Fruit fly (Drosophila melanogaster): Measurements from ENCODE around the gene eag.
A peak's percentile ranks its signal among the peaks of the same experiment; 100 is the strongest.

eag gene

DNA sequence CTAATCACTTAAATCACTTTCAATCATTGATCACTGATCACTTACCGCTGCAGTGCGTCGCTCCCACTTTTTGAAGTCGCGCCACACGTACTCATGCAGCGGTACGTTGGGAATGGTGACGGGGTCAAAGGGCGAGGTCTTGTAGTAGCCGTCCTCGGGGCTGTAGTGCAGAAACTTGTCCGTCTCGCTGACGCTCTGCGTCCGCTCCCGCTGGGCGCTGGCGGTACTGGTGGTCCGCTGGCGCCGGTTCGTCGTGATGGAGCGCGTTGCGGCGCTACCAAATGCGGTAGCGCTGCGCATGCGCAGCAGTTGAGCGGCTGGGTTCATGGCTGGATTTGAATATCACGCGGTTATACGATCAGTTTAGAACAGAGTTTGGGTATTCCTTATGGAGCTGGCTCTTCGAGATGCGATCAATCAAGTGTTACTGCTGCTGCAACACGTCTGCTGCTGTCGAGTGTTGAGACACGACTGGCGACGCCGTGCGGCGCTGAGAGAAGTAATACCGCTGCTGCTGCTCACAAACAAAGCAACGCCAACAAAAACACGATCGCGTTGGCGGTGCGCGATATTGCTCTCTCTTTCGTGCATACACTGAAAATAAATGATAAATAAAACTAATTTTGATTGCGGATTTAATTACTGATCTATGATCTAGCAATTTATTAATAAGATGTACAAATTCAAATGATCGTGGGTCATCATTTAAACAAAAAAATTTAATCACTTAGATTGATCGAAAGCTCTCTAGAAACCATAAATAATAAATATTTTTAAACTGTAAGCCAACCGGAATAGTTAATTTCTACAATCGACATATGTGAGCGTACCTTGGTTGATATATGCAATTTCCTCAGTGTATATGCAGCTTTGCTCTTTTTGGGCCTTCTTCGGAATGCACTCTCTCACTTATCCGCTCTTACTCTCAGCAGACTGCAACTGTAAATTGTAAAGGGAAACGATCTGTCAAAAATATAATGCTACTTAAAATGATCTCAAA is 4.7 kb upstream of the eag start (continued):
- TF ChIP-seq Xbp1 (GFP tag; optimal IDR thresholded peaks at IDR 0.05) (peak; percentile 93), Ada2b (GFP tag; IDR thresholded peaks at IDR 0.05) (peak; percentile 82), tna (GFP tag; IDR thresholded peaks at IDR 0.05; ENCODE audit: partially characterized antibody) (0 out of 2 replicates have a peak, but pooled peaks have one; percentile 34), CG7928 (GFP tag; optimal IDR thresholded peaks at IDR 0.05) (no peak), Spps (tag; optimal IDR thresholded peaks at IDR 0.05) (peak; percentile 96), CG31365 (tag; optimal IDR thresholded peaks at IDR 0.05) (peak; percentile 68), lola (GFP tag; optimal IDR thresholded peaks at IDR 0.05) (peak in 1 of 3 experiments; percentile 99), CG15696 (tag; optimal IDR thresholded peaks at IDR 0.05) (peak; percentile 97), sd (tag; optimal IDR thresholded peaks at IDR 0.05) (peak; percentile 82), Dfd (GFP tag; optimal IDR thresholded peaks at IDR 0.05) (no peak), fru (optimal IDR thresholded peaks at IDR 0.05) (no peak), CG13296 (GFP tag; optimal IDR thresholded peaks at IDR 0.05) (peak; percentile 86), CG5180 (GFP tag; optimal IDR thresholded peaks at IDR 0.05) (peak; percentile 89), nerfin-2 (GFP tag; IDR thresholded peaks at IDR 0.05; ENCODE audit: partially characterized antibody) (no peak), CG3065 (GFP tag; optimal IDR thresholded peaks at IDR 0.05) (peak; percentile 84), unpg (GFP tag; optimal IDR thresholded peaks at IDR 0.05) (peak; percentile 95), NC2β (GFP tag; optimal IDR thresholded peaks at IDR 0.05) (peak; percentile 81), CG1792 (GFP tag; optimal IDR thresholded peaks at IDR 0.05) (peak; percentile 44), CG17385 (GFP tag; optimal IDR thresholded peaks at IDR 0.05) (peak; percentile 90), CG13624 (GFP tag; optimal IDR thresholded peaks at IDR 0.05) (peak; percentile 66), CG14014 (GFP tag; IDR thresholded peaks at IDR 0.05) (peak; percentile 70), disco-r (GFP tag; optimal IDR thresholded peaks at IDR 0.05) (peak; percentile 68), CG9932 (GFP tag; IDR thresholded peaks at IDR 0.05) (peak; percentile 42; the same call in 1 of the 2 replicates), CG3281 (GFP tag; optimal IDR thresholded peaks at IDR 0.05) (peak; percentile 78), CG43689 (GFP tag; IDR thresholded peaks at IDR 0.05) (no peak; the same call in 1 of the 2 replicates), CG7745 (tag; optimal IDR thresholded peaks at IDR 0.05) (peak; percentile 41), Pdp1 (GFP tag; optimal IDR thresholded peaks at IDR 0.05) (peak; percentile 80 to 83), Dref (GFP tag; IDR thresholded peaks at IDR 0.05) (no peak), sqz (GFP tag; optimal IDR thresholded peaks at IDR 0.05) (peak; percentile 95), CG1832 (GFP tag; optimal IDR thresholded peaks at IDR 0.05) (peak; percentile 42), grn (GFP tag; optimal IDR thresholded peaks at IDR 0.05) (peak; percentile 16), CG30431 (GFP tag; optimal IDR thresholded peaks at IDR 0.05) (peak; percentile 92), Bteb2 (GFP tag; optimal IDR thresholded peaks at IDR 0.05) (peak; percentile 81), HmgD (GFP tag; optimal IDR thresholded peaks at IDR 0.05) (peak; percentile 26), fu2 (GFP tag; optimal IDR thresholded peaks at IDR 0.05) (peak; percentile 28), jing (GFP tag; optimal IDR thresholded peaks at IDR 0.05) (peak; percentile 91), al (GFP tag; IDR thresholded peaks at IDR 0.05) (peak; percentile 57), CG6854 (GFP tag; optimal IDR thresholded peaks at IDR 0.05) (peak; percentile 77), CG3163 (GFP tag; optimal IDR thresholded peaks at IDR 0.05) (peak; percentile 30), ham (GFP tag; IDR thresholded peaks at IDR 0.05) (peak; percentile 55; the same call in 1 of the 2 replicates), gce (GFP tag; IDR thresholded peaks at IDR 0.05) (peak; percentile 74), inv (GFP tag; IDR thresholded peaks at IDR 0.05; ENCODE audit: partially characterized antibody) (no peak), CG13775 (GFP tag; optimal IDR thresholded peaks at IDR 0.05) (peak; percentile 94), CG17361 (GFP tag; IDR thresholded peaks at IDR 0.05) (peak; percentile 99), CG32767 (GFP tag; IDR thresholded peaks at IDR 0.05) (peak; percentile 86), pnt (GFP tag; optimal IDR thresholded peaks at IDR 0.05) (peak; percentile 80), Asciz (GFP tag; optimal IDR thresholded peaks at IDR 0.05) (peak; percentile 95), Hmr (GFP tag; optimal IDR thresholded peaks at IDR 0.05) (peak; percentile 84)
